Worm (Caenorhabditis elegans): Measurements from ENCODE around the gene sri-2.
"Not testable (repeated sequence)": the region's sequence is repeated elsewhere in the genome, so short reads cannot be mapped to it uniquely, and the experiment has no call there.

Gene sri-2

DNA sequence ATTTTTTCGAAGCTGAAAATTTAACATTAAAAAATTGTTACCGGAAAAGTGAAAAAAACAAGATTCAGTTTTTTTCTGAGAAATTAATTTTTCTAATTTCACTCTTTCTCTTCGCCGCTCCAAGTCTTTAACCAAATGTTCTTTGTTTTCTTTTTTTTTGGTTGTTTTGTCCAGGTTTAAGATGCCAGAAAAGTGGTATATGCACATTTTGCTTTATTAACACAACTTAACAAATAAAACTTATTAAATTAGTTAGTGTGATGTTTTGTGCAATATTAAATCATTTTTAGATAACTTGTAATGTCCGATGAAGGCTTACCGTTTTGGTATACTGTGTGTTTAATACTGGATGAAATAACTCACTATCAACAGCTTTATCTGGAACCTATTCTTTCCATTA lies 21.9 kb downstream of the sri-2 start, which contains the start of gene srw-53:
TSS of gene srw-53 (plus strand) at position 301 of the 400 bp plus-strand sequence.
- TF ChIP-seq tbx-11 (GFP tag; IDR thresholded peaks at IDR 0.05) (no peak), scrt-1 (GFP tag; IDR thresholded peaks at IDR 0.05) (no peak), sea-1 (GFP tag; conservative IDR thresholded peaks at IDR 0.05) (no peak), tra-4 (tag; optimal IDR thresholded peaks at IDR 0.05) (no peak), aly-1 (tag; optimal IDR thresholded peaks at IDR 0.05) (no peak), tbx-37 (GFP tag; conservative IDR thresholded peaks at IDR 0.05) (no peak), ets-7 (tag; optimal IDR thresholded peaks at IDR 0.05) (no peak), ama-1 (optimal IDR thresholded peaks at IDR 0.05) (no peak), flt-1 (GFP tag; IDR thresholded peaks at IDR 0.05) (no peak), pes-1 (GFP tag; IDR thresholded peaks at IDR 0.05) (no peak), F13C5.2 (tag; optimal IDR thresholded peaks at IDR 0.05) (no peak), hnd-1 (tag; optimal IDR thresholded peaks at IDR 0.05) (no peak), hmbx-1 (tag; optimal IDR thresholded peaks at IDR 0.05) (no peak), ceh-13 (GFP tag; optimal IDR thresholded peaks at IDR 0.05) (no peak), ceh-36 (tag; optimal IDR thresholded peaks at IDR 0.05) (no peak), hmg-4 (GFP tag; optimal IDR thresholded peaks at IDR 0.05) (no peak), B0310.2 (tag; optimal IDR thresholded peaks at IDR 0.05) (no peak)

ce11 chrV:15940254-15940653 lies 24.8 kb downstream of the sri-2 start, which contains the start of gene srw-55:
srw-55 (minus strand) TSS chrV:15940354.
- no peak for TF ChIP-seq tbx-11 (GFP tag; IDR thresholded peaks at IDR 0.05)
- no peak for TF ChIP-seq hmg-4 (GFP tag; optimal IDR thresholded peaks at IDR 0.05)
- no peak for TF ChIP-seq ceh-36 (tag; optimal IDR thresholded peaks at IDR 0.05)
- TF ChIP-seq flt-1 (GFP tag; IDR thresholded peaks at IDR 0.05): no peak
- TF ChIP-seq sea-1 (GFP tag; conservative IDR thresholded peaks at IDR 0.05): no peak
- no peak for TF ChIP-seq F13C5.2 (tag; optimal IDR thresholded peaks at IDR 0.05)
- TF ChIP-seq ceh-13 (GFP tag; optimal IDR thresholded peaks at IDR 0.05): no peak
- no peak for TF ChIP-seq hmbx-1 (tag; optimal IDR thresholded peaks at IDR 0.05)
- TF ChIP-seq hnd-1 (tag; optimal IDR thresholded peaks at IDR 0.05): no peak
- TF ChIP-seq ama-1 (optimal IDR thresholded peaks at IDR 0.05): no peak
- TF ChIP-seq B0310.2 (tag; optimal IDR thresholded peaks at IDR 0.05): no peak
- TF ChIP-seq aly-1 (tag; optimal IDR thresholded peaks at IDR 0.05): no peak
- TF ChIP-seq tra-4 (tag; optimal IDR thresholded peaks at IDR 0.05): no peak
- no peak for TF ChIP-seq scrt-1 (GFP tag; IDR thresholded peaks at IDR 0.05)

ce11 chrV:15932390-15932789 lies 32.6 kb downstream of the sri-2 start, which contains the start of gene srw-26:
srw-26 (minus strand) TSS chrV:15932490.
- TF ChIP-seq pes-1 (GFP tag; IDR thresholded peaks at IDR 0.05) (no peak), ama-1 (optimal IDR thresholded peaks at IDR 0.05) (no peak), tbx-11 (GFP tag; IDR thresholded peaks at IDR 0.05) (no peak), tra-4 (tag; optimal IDR thresholded peaks at IDR 0.05) (no peak), hmg-4 (GFP tag; optimal IDR thresholded peaks at IDR 0.05) (no peak), hmbx-1 (tag; optimal IDR thresholded peaks at IDR 0.05) (no peak), ceh-13 (GFP tag; optimal IDR thresholded peaks at IDR 0.05) (no peak), sea-1 (GFP tag; conservative IDR thresholded peaks at IDR 0.05) (no peak), scrt-1 (GFP tag; IDR thresholded peaks at IDR 0.05) (no peak), aly-1 (tag; optimal IDR thresholded peaks at IDR 0.05) (no peak), F13C5.2 (tag; optimal IDR thresholded peaks at IDR 0.05) (no peak), hnd-1 (tag; optimal IDR thresholded peaks at IDR 0.05) (no peak), B0310.2 (tag; optimal IDR thresholded peaks at IDR 0.05) (no peak), ceh-36 (tag; optimal IDR thresholded peaks at IDR 0.05) (no peak)

DNA sequence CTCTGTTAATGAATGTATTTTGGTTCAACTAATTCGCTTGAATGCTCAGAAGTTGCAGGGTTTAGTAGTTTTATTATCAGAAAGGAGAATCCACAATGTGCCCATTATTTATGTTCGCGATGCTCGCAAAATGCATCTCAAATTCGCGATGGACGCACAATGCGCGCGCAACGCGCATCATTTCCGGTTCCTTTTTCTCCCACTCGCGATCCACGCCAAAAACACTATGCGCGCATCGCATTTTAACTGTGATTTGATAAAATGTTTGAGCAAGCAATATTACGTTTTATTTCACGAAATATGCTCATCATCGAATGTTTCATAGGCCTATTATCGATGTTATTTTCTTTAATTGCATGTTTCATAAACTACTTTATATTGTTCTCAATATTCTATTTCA lies 35.1 kb downstream of the sri-2 start, which contains the start of gene srbc-77:
TSS of gene srbc-77 (plus strand) at position 301 of the 400 bp plus-strand sequence.
- TF ChIP-seq ets-7 (tag; optimal IDR thresholded peaks at IDR 0.05); tbx-37 (GFP tag; conservative IDR thresholded peaks at IDR 0.05); flt-1 (GFP tag; IDR thresholded peaks at IDR 0.05): not testable (repeated sequence)

DNA sequence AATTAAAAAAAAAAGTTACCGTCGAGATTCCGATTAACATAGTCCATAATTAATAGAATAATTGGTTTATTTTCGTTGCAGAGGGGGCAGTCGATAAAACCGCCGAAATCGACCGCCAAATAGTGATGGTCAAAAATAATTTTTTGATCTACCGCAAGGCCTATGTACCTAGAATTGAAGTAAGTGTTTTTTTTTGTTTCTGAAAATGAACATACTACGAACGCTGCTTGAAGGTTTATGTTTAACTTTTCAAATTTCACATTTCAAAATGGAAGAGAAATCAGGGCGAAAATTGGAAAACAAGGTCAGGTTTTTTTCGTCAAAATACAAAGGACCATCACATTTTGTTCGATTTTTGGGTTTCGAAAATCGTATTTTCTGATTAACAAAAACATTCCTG lies 36.7 kb downstream of the sri-2 start, which contains the start of gene pzf-1:
TSS of gene pzf-1 (minus strand) at position 101 of the 400 bp plus-strand sequence.
- TF ChIP-seq scrt-1 (GFP tag; IDR thresholded peaks at IDR 0.05): no peak
- TF ChIP-seq pes-1 (GFP tag; IDR thresholded peaks at IDR 0.05): no peak
- no peak for TF ChIP-seq tra-4 (tag; optimal IDR thresholded peaks at IDR 0.05)
- no peak for TF ChIP-seq F13C5.2 (tag; optimal IDR thresholded peaks at IDR 0.05)
- TF ChIP-seq aly-1 (tag; optimal IDR thresholded peaks at IDR 0.05): no peak
- no peak for TF ChIP-seq flt-1 (GFP tag; IDR thresholded peaks at IDR 0.05)
- no peak for TF ChIP-seq B0310.2 (tag; optimal IDR thresholded peaks at IDR 0.05)
- TF ChIP-seq ets-7 (tag; optimal IDR thresholded peaks at IDR 0.05): no peak
- no peak for TF ChIP-seq ceh-13 (GFP tag; optimal IDR thresholded peaks at IDR 0.05)
- no peak for TF ChIP-seq hmbx-1 (tag; optimal IDR thresholded peaks at IDR 0.05)
- TF ChIP-seq ama-1 (optimal IDR thresholded peaks at IDR 0.05): no peak
- TF ChIP-seq sea-1 (GFP tag; conservative IDR thresholded peaks at IDR 0.05): no peak
- no peak for TF ChIP-seq tbx-37 (GFP tag; conservative IDR thresholded peaks at IDR 0.05)
- TF ChIP-seq ceh-36 (tag; optimal IDR thresholded peaks at IDR 0.05): no peak
- TF ChIP-seq tbx-11 (GFP tag; IDR thresholded peaks at IDR 0.05): no peak
- no peak for TF ChIP-seq hnd-1 (tag; optimal IDR thresholded peaks at IDR 0.05)
- no peak for TF ChIP-seq hmg-4 (GFP tag; optimal IDR thresholded peaks at IDR 0.05)

ce11 chrV:15924307-15924706 lies 40.7 kb downstream of the sri-2 start, which contains the start of gene nhr-108:
nhr-108 (minus strand) TSS chrV:15924472.
- TF ChIP-seq ets-7 (tag; optimal IDR thresholded peaks at IDR 0.05) (no peak), pes-1 (GFP tag; IDR thresholded peaks at IDR 0.05) (no peak), B0310.2 (tag; optimal IDR thresholded peaks at IDR 0.05) (no peak), ama-1 (optimal IDR thresholded peaks at IDR 0.05) (no peak), aly-1 (tag; optimal IDR thresholded peaks at IDR 0.05) (no peak), flt-1 (GFP tag; IDR thresholded peaks at IDR 0.05) (no peak), sea-1 (GFP tag; conservative IDR thresholded peaks at IDR 0.05) (no peak), hmg-4 (GFP tag; optimal IDR thresholded peaks at IDR 0.05) (no peak), ceh-13 (GFP tag; optimal IDR thresholded peaks at IDR 0.05) (no peak), tbx-37 (GFP tag; conservative IDR thresholded peaks at IDR 0.05) (no peak)

DNA sequence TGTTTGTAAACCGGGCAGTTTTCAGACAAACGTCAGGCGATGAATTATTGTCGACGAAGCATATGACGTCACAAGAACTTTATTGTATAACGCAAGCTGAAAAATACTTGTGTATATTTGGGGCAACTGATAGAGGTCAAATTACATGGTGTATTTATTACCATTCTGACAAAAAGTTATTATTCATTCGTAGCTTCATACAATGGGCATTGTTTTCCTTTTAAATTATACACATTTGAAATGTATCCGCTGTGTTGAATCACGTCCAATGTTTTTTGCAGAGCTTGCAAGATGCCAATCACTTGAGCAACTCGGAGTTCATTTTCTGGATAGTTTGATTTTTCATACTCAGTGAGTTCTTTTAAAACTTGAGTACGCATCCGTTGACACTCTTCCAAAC lies 42.0 kb downstream of the sri-2 start, which contains the start of gene F35E8.13:
TSS of gene F35E8.13 (plus strand) at position 301 of the 400 bp plus-strand sequence.
- TF ChIP-seq hmg-4 (GFP tag; optimal IDR thresholded peaks at IDR 0.05): no peak
- TF ChIP-seq hnd-1 (tag; optimal IDR thresholded peaks at IDR 0.05): no peak
- no peak for TF ChIP-seq tbx-11 (GFP tag; IDR thresholded peaks at IDR 0.05)
- no peak for TF ChIP-seq sea-1 (GFP tag; conservative IDR thresholded peaks at IDR 0.05)
- TF ChIP-seq ceh-36 (tag; optimal IDR thresholded peaks at IDR 0.05): no peak
- TF ChIP-seq tra-4 (tag; optimal IDR thresholded peaks at IDR 0.05): no peak
- no peak for TF ChIP-seq F13C5.2 (tag; optimal IDR thresholded peaks at IDR 0.05)
- TF ChIP-seq B0310.2 (tag; optimal IDR thresholded peaks at IDR 0.05): no peak
- TF ChIP-seq flt-1 (GFP tag; IDR thresholded peaks at IDR 0.05): no peak
- TF ChIP-seq ets-7 (tag; optimal IDR thresholded peaks at IDR 0.05): no peak
- no peak for TF ChIP-seq hmbx-1 (tag; optimal IDR thresholded peaks at IDR 0.05)
- TF ChIP-seq ceh-13 (GFP tag; optimal IDR thresholded peaks at IDR 0.05): no peak
- no peak for TF ChIP-seq ama-1 (optimal IDR thresholded peaks at IDR 0.05)
- TF ChIP-seq aly-1 (tag; optimal IDR thresholded peaks at IDR 0.05): no peak
- no peak for TF ChIP-seq pes-1 (GFP tag; IDR thresholded peaks at IDR 0.05)

Data from whole organism, early embryonic.